Fruit fly (Drosophila melanogaster): Measurements from ENCODE around the gene Ggamma30A.

Gene Ggamma30A

DNA sequence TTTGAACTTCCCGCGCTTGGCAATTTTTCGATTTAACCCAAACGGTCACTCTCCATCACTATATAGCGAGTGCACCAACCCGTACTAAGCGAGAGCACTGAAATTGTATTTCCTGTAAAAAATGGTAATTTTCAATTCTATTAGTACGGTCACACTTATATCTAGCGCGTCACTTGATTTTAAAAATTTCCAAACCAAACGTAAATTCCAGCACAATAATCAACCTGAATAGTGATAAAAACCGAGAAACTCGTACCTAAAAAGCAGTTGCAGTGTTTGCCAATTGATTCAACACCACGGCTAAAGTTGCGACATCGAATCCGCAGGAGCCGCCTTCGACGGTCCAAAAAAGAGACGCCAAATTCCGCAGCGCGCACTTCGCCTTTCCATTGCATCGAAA is 74.3 kb downstream of the Ggamma30A start, which contains the start of gene Cks30A (continued):
- TF ChIP-seq cas (GFP tag; IDR thresholded peaks at IDR 0.05) (no peak), CG18262 (tag; optimal IDR thresholded peaks at IDR 0.05) (no peak), Asciz (GFP tag; optimal IDR thresholded peaks at IDR 0.05) (no peak), Dip2 (GFP tag; IDR thresholded peaks at IDR 0.05) (no peak), odd (GFP tag; optimal IDR thresholded peaks at IDR 0.05) (no peak), CG31224 (GFP tag; IDR thresholded peaks at IDR 0.05) (no peak), prd (optimal IDR thresholded peaks at IDR 0.05) (no peak), prd (GFP tag; IDR thresholded peaks at IDR 0.05) (no peak), Bteb2 (GFP tag; optimal IDR thresholded peaks at IDR 0.05) (no peak), CG1603 (tag; optimal IDR thresholded peaks at IDR 0.05) (peak; percentile 89), MTF-1 (GFP tag; optimal IDR thresholded peaks at IDR 0.05; ENCODE audit: borderline replicate concordance) (no peak), trem (tag; optimal IDR thresholded peaks at IDR 0.05) (peak; percentile 70), NC2β (GFP tag; optimal IDR thresholded peaks at IDR 0.05) (no peak), MESR4 (GFP tag; optimal IDR thresholded peaks at IDR 0.05) (peak; percentile 5), CG12769 (tag; optimal IDR thresholded peaks at IDR 0.05) (no peak), CG15601 (tag; optimal IDR thresholded peaks at IDR 0.05) (no peak), CG12104 (GFP tag; optimal IDR thresholded peaks at IDR 0.05) (no peak), gsb-n (tag; optimal IDR thresholded peaks at IDR 0.05) (no peak), CG1792 (GFP tag; optimal IDR thresholded peaks at IDR 0.05) (no peak), CG10274 (GFP tag; optimal IDR thresholded peaks at IDR 0.05) (no peak), CG3847 (GFP tag; IDR thresholded peaks at IDR 0.05) (peak; percentile 100), D (optimal IDR thresholded peaks at IDR 0.05) (no peak), D (GFP tag; optimal IDR thresholded peaks at IDR 0.05) (no peak), nerfin-2 (GFP tag; IDR thresholded peaks at IDR 0.05; ENCODE audit: partially characterized antibody) (no peak), en (GFP tag; optimal IDR thresholded peaks at IDR 0.05) (no peak), Hmr (GFP tag; optimal IDR thresholded peaks at IDR 0.05) (peak; percentile 42), Mad (GFP tag; optimal IDR thresholded peaks at IDR 0.05) (no peak), sens-2 (GFP tag; IDR thresholded peaks at IDR 0.05) (no peak), CG14965 (GFP tag; optimal IDR thresholded peaks at IDR 0.05; ENCODE audit: borderline replicate concordance) (no peak), zen (tag; optimal IDR thresholded peaks at IDR 0.05) (peak; percentile 63), Abd-B (GFP tag; optimal IDR thresholded peaks at IDR 0.05) (peak; percentile 20), Ssrp (tag; optimal IDR thresholded peaks at IDR 0.05) (no peak), pita (GFP tag; optimal IDR thresholded peaks at IDR 0.05) (peak; percentile 72), E2f2 (GFP tag; IDR thresholded peaks at IDR 0.05) (peak; percentile 100), tx (GFP tag; optimal IDR thresholded peaks at IDR 0.05) (no peak), pho (GFP tag; optimal IDR thresholded peaks at IDR 0.05) (no peak), schlank (tag; optimal IDR thresholded peaks at IDR 0.05) (no peak), phol (tag; optimal IDR thresholded peaks at IDR 0.05) (no peak), Mes4 (GFP tag; optimal IDR thresholded peaks at IDR 0.05) (no peak), her (GFP tag; optimal IDR thresholded peaks at IDR 0.05) (no peak), klu (GFP tag; IDR thresholded peaks at IDR 0.05) (no peak), Lhr (GFP tag; optimal IDR thresholded peaks at IDR 0.05) (peak; percentile 85), CG11085 (GFP tag; IDR thresholded peaks at IDR 0.05) (no peak), tup (GFP tag; optimal IDR thresholded peaks at IDR 0.05) (no peak), CG3281 (GFP tag; optimal IDR thresholded peaks at IDR 0.05) (no peak), nerfin-1 (tag; optimal IDR thresholded peaks at IDR 0.05) (peak; percentile 97), BEAF-32 (GFP tag; optimal IDR thresholded peaks at IDR 0.05) (peak; percentile 47), CG10431 (GFP tag; optimal IDR thresholded peaks at IDR 0.05) (no peak), Dp (GFP tag; optimal IDR thresholded peaks at IDR 0.05) (peak; percentile 100), ap (GFP tag; IDR thresholded peaks at IDR 0.05) (no peak), CG7745 (tag; optimal IDR thresholded peaks at IDR 0.05) (no peak), C15 (GFP tag; IDR thresholded peaks at IDR 0.05) (no peak)
